Fruit fly (Drosophila melanogaster): Measurements from ENCODE around the gene CG8003.

The CG8003 gene

DNA sequence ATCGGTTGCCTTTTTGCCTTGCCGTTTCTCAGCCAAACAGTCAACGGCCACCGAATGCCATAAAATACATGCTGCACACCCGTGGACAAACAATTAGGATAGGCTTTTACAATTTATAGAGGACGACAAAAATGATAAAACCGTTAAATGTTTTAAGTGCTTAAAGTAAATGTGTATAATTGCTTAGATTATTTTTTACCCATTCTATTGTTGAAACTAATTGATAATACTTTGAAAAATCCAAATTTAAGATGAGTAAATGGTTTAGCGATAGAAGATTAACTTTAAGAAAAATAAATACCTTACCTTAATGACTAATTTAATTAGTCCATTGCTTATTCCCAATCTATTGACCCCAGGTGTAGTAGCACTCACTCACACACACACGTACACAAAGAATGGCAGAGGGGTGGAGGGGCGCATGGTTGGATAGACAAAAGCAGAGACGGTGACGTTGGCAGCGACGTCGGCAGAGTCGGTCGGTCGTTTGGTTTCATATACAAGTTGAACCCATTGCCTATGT, 17.3 kb downstream of the CG8003 start (continued):
- TF ChIP-seq Six4 (GFP tag; optimal IDR thresholded peaks at IDR 0.05) (peak; percentile 90), Awh (GFP tag; IDR thresholded peaks at IDR 0.05) (peak; percentile 91), fd96Cb (tag; optimal IDR thresholded peaks at IDR 0.05) (peak; percentile 93), CG17829 (tag; optimal IDR thresholded peaks at IDR 0.05) (peak; percentile 98), abd-A (tag; optimal IDR thresholded peaks at IDR 0.05) (peak; percentile 90), CG15514 (GFP tag; optimal IDR thresholded peaks at IDR 0.05) (peak; percentile 87), CG16779 (GFP tag; IDR thresholded peaks at IDR 0.05) (peak; percentile 55; the same call in 1 of the 2 replicates), C15 (GFP tag; IDR thresholded peaks at IDR 0.05) (peak; percentile 74; the same call in 2 of the 3 replicates), crol (GFP tag; IDR thresholded peaks at IDR 0.05) (peak; percentile 97), Nf-YA (GFP tag; IDR thresholded peaks at IDR 0.05) (peak; percentile 88), Usf (GFP tag; optimal IDR thresholded peaks at IDR 0.05) (peak; percentile 80), lov (optimal IDR thresholded peaks at IDR 0.05) (no peak), lov (GFP tag; IDR thresholded peaks at IDR 0.05) (peak; percentile 75; the same call in 2 of the 3 replicates), Stat92E (GFP tag; optimal IDR thresholded peaks at IDR 0.05) (peak in 1 of 3 experiments; percentile 86), nau (GFP tag; optimal IDR thresholded peaks at IDR 0.05) (peak; percentile 95), dan (GFP tag; IDR thresholded peaks at IDR 0.05) (no peak; the same call in 1 of the 2 replicates), onecut (GFP tag; IDR thresholded peaks at IDR 0.05) (peak; percentile 91), tx (GFP tag; optimal IDR thresholded peaks at IDR 0.05) (peak; percentile 84), Mes4 (GFP tag; optimal IDR thresholded peaks at IDR 0.05) (peak; percentile 88), ttk (GFP tag; IDR thresholded peaks at IDR 0.05) (peak; percentile 93), Dip3 (GFP tag; optimal IDR thresholded peaks at IDR 0.05) (peak; percentile 87), CG16815 (GFP tag; optimal IDR thresholded peaks at IDR 0.05) (peak; percentile 92), odd (GFP tag; optimal IDR thresholded peaks at IDR 0.05) (peak; percentile 95), gce (GFP tag; IDR thresholded peaks at IDR 0.05) (peak; percentile 82), row (GFP tag; IDR thresholded peaks at IDR 0.05) (peak; percentile 97), Fer3 (tag; optimal IDR thresholded peaks at IDR 0.05) (peak; percentile 90), CG10321 (GFP tag; IDR thresholded peaks at IDR 0.05) (peak; percentile 71), CG9932 (GFP tag; IDR thresholded peaks at IDR 0.05) (peak; percentile 87), CG17328 (GFP tag; IDR thresholded peaks at IDR 0.05) (peak; percentile 94), Myb (GFP tag; optimal IDR thresholded peaks at IDR 0.05) (peak; percentile 86), Hmr (GFP tag; optimal IDR thresholded peaks at IDR 0.05) (peak; percentile 98), zfh1 (GFP tag; IDR thresholded peaks at IDR 0.05) (peak; percentile 87), CG4854 (GFP tag; optimal IDR thresholded peaks at IDR 0.05) (peak; percentile 88), CG11398 (GFP tag; optimal IDR thresholded peaks at IDR 0.05) (peak; percentile 87), tup (GFP tag; optimal IDR thresholded peaks at IDR 0.05) (peak; percentile 62), CG10565 (GFP tag; optimal IDR thresholded peaks at IDR 0.05) (peak; percentile 40), slbo (GFP tag; IDR thresholded peaks at IDR 0.05) (peak; percentile 93), pb (GFP tag; optimal IDR thresholded peaks at IDR 0.05) (peak; percentile 84), Adf1 (GFP tag; IDR thresholded peaks at IDR 0.05) (peak; percentile 98), bowl (GFP tag; IDR thresholded peaks at IDR 0.05) (peak; percentile 85), CG32532 (GFP tag; IDR thresholded peaks at IDR 0.05) (peak; percentile 93), esg (GFP tag; conservative IDR thresholded peaks at IDR 0.05) (peak; percentile 94), fd3F (GFP tag; optimal IDR thresholded peaks at IDR 0.05) (peak; percentile 86), Drgx (GFP tag; IDR thresholded peaks at IDR 0.05) (peak; percentile 90), scrt (GFP tag; optimal IDR thresholded peaks at IDR 0.05) (peak; percentile 90), CG11085 (GFP tag; IDR thresholded peaks at IDR 0.05) (no peak; the same call in none of the 2 replicates), CG1832 (GFP tag; optimal IDR thresholded peaks at IDR 0.05) (no peak), MBD-R2 (GFP tag; IDR thresholded peaks at IDR 0.05) (peak; percentile 76), CG31441 (GFP tag; IDR thresholded peaks at IDR 0.05) (peak; percentile 90), Tbp (GFP tag; optimal IDR thresholded peaks at IDR 0.05) (no peak), oc (tag; optimal IDR thresholded peaks at IDR 0.05) (peak; percentile 92)

All from whole organism, embryonic.